Fruit fly (Drosophila melanogaster) whole organism, embryonic: ENCODE measurements around the gene HP1c.

Source experiments
- Asciz ChIP-seq: fragments of 200-800 bp; sonication (Bioruptor generic); optimal IDR thresholded peaks from 2 replicates; lab custom pipeline; 2017; ENCODE audit warnings: missing biosample characterization, mild to moderate bottlenecking, missing genetic modification characterization, missing genetic modification reagents
- Atf6 ChIP-seq: fragments of 200-800 bp; sonication (Bioruptor generic); IDR thresholded peaks from 2 replicates; pipeline ENCODE4 v1.3.6; 2022; ENCODE audit warnings: missing biosample characterization, missing genetic modification characterization
- Awh ChIP-seq: fragments of 200-800 bp; sonication (Bioruptor generic); IDR thresholded peaks from 2 replicates; pipeline ENCODE4, ENCODE4 v1.3.6; 2022; ENCODE audit warnings: missing biosample characterization, missing genetic modification characterization
- CG10267 ChIP-seq: fragments of 200-800 bp; sonication (Bioruptor generic); optimal IDR thresholded peaks from 2 replicates; lab custom pipeline; 2018; ENCODE audit warnings: missing biosample characterization, mild to moderate bottlenecking, missing genetic modification characterization, moderate library complexity
- CG10959 ChIP-seq: fragments of 200-800 bp; sonication (Bioruptor generic); IDR thresholded peaks from 2 replicates; pipeline ENCODE4 v1.3.6; 2022; ENCODE audit warnings: missing biosample characterization, missing genetic modification characterization
- CG12299 ChIP-seq: fragments of 200-800 bp; sonication (Bioruptor generic); optimal IDR thresholded peaks from 2 replicates; lab custom pipeline; 2018; ENCODE audit warnings: missing biosample characterization, mild to moderate bottlenecking, missing genetic modification characterization
- CG13775 ChIP-seq: fragments of 200-800 bp; sonication (Bioruptor generic); optimal IDR thresholded peaks from 3 replicates; lab custom pipeline; 2017; ENCODE audit warnings: missing biosample characterization, mild to moderate bottlenecking, missing genetic modification characterization
- CG14050 ChIP-seq: fragments of 200-800 bp; sonication (Bioruptor generic); IDR thresholded peaks from 3 replicates; pipeline ENCODE4 v1.3.6; 2022; ENCODE audit warnings: missing biosample characterization, missing genetic modification characterization
- CG14667 ChIP-seq: fragments of 200-800 bp; sonication (Bioruptor generic); IDR thresholded peaks from 2 replicates; pipeline ENCODE4 v1.3.6; 2022; ENCODE audit warnings: missing biosample characterization, missing genetic modification characterization
- CG15479 ChIP-seq: fragments of 200-800 bp; sonication (Bioruptor generic); optimal IDR thresholded peaks from 3 replicates; lab custom pipeline; 2019; ENCODE audit warnings: missing biosample characterization, mild to moderate bottlenecking, missing genetic modification characterization, moderate library complexity
- CG17385 ChIP-seq: fragments of 200-800 bp; sonication (Bioruptor generic); optimal IDR thresholded peaks from 3 replicates; lab custom pipeline; 2018; ENCODE audit warnings: missing biosample characterization, mild to moderate bottlenecking, missing genetic modification characterization
- CG17829 ChIP-seq: fragments of 200-800 bp; optimal IDR thresholded peaks from 2 replicates; lab custom pipeline; 2019; ENCODE audit warnings: missing biosample characterization, mild to moderate bottlenecking, missing genetic modification characterization, moderate library complexity
- CG17912 ChIP-seq: fragments of 200-800 bp; sonication (Bioruptor generic); optimal IDR thresholded peaks from 2 replicates; lab custom pipeline; 2018; ENCODE audit warnings: missing biosample characterization, mild to moderate bottlenecking, missing genetic modification characterization
- CG31441 ChIP-seq: fragments of 200-800 bp; sonication (Bioruptor generic); IDR thresholded peaks from 2 replicates; pipeline ENCODE4 v1.3.6; 2022; ENCODE audit warnings: missing biosample characterization, missing genetic modification characterization
- CG6175 ChIP-seq: fragments of 200-800 bp; sonication (Bioruptor generic); IDR thresholded peaks from 3 replicates; pipeline ENCODE4 v1.3.6; 2022; ENCODE audit warnings: missing biosample characterization, missing genetic modification characterization
- CG7987 ChIP-seq: fragments of 200-800 bp; sonication (Bioruptor generic); optimal IDR thresholded peaks from 2 replicates; lab custom pipeline; 2018; ENCODE audit warnings: missing biosample characterization, mild to moderate bottlenecking, missing genetic modification characterization, moderate library complexity
- CG9215 ChIP-seq: fragments of 200-800 bp; sonication (Bioruptor generic); IDR thresholded peaks from 2 replicates; pipeline ENCODE4 v1.3.6; 2022; ENCODE audit warnings: missing biosample characterization, missing genetic modification characterization
- CG9876 ChIP-seq: fragments of 200-800 bp; sonication (Bioruptor generic); optimal IDR thresholded peaks from 2 replicates; lab custom pipeline; 2016; ENCODE audit warnings: missing biosample characterization, missing genetic modification characterization
- CoRest ChIP-seq: fragments of 200-800 bp; sonication (Bioruptor generic); optimal IDR thresholded peaks from 3 replicates; lab custom pipeline; 2018; ENCODE audit warnings: missing biosample characterization, mild to moderate bottlenecking, missing genetic modification characterization, moderate library complexity
- Dll ChIP-seq: fragments of 200-800 bp; sonication (Bioruptor generic); IDR thresholded peaks from 4 replicates; pipeline ENCODE4 v1.3.6; 2022; ENCODE audit warnings: missing biosample characterization, missing genetic modification characterization; ENCODE audit not compliant: partially characterized antibody
- Elba2 ChIP-seq: fragments of 200-800 bp; sonication (Bioruptor generic); optimal IDR thresholded peaks from 3 replicates; lab custom pipeline; 2016; ENCODE audit warnings: missing biosample characterization, missing genetic modification characterization
- HLHmδ ChIP-seq: fragments of 200-800 bp; sonication (Bioruptor generic); optimal IDR thresholded peaks from 2 replicates; lab custom pipeline; 2018; ENCODE audit warnings: missing biosample characterization, mild to moderate bottlenecking, missing genetic modification characterization, moderate library complexity
- Hr51 ChIP-seq, 2 experiments: fragments of 200-800 bp; sonication (Bioruptor generic); optimal IDR thresholded peaks; 2 replicates in 1 of 2; 3 replicates in 1 of 2; lab custom pipeline; 2016 to 2018; ENCODE audit warnings: missing biosample characterization in 2 of 2, missing genetic modification characterization in 2 of 2, mild to moderate bottlenecking in 1 of 2, moderate library complexity in 1 of 2
- NK7.1 ChIP-seq: fragments of 200-800 bp; sonication (Bioruptor generic); optimal IDR thresholded peaks from 3 replicates; lab custom pipeline; 2016; ENCODE audit warnings: missing biosample characterization, missing genetic modification characterization
- Nf-YB ChIP-seq: fragments of 200-800 bp; sonication (Bioruptor generic); optimal IDR thresholded peaks from 3 replicates; lab custom pipeline; 2019; ENCODE audit warnings: missing biosample characterization, mild to moderate bottlenecking, missing genetic modification characterization, moderate library complexity
- PHDP ChIP-seq: fragments of 200-800 bp; sonication (Bioruptor generic); optimal IDR thresholded peaks from 3 replicates; lab custom pipeline; 2018; ENCODE audit warnings: missing biosample characterization, mild to moderate bottlenecking, missing genetic modification characterization, moderate library complexity
- Scr ChIP-seq: fragments of 200-800 bp; sonication (Bioruptor generic); IDR thresholded peaks from 2 replicates; pipeline ENCODE4 v1.3.6; 2022; ENCODE audit warnings: missing biosample characterization, missing genetic modification characterization; ENCODE audit not compliant: partially characterized antibody
- abd-A ChIP-seq: fragments of 200-800 bp; sonication (Bioruptor generic); optimal IDR thresholded peaks from 3 replicates; lab custom pipeline; 2019; ENCODE audit warnings: missing biosample characterization, mild to moderate bottlenecking, missing genetic modification characterization, moderate library complexity
- br ChIP-seq: fragments of >200 bp; optimal IDR thresholded peaks from 2 replicates; lab custom pipeline; 2017
- cwo ChIP-seq: fragments of 200-800 bp; sonication (Bioruptor generic); optimal IDR thresholded peaks from 3 replicates; lab custom pipeline; 2017; ENCODE audit warnings: missing biosample characterization, missing genetic modification characterization, mild to moderate bottlenecking, moderate library complexity, missing genetic modification reagents
- da ChIP-seq: fragments of 200-800 bp; sonication (Bioruptor generic); optimal IDR thresholded peaks from 2 replicates; lab custom pipeline; 2016; ENCODE audit warnings: missing biosample characterization, missing genetic modification characterization
- dysf ChIP-seq: fragments of 200-800 bp; sonication (Bioruptor generic); IDR thresholded peaks from 3 replicates; pipeline ENCODE4 v1.3.6; 2022; ENCODE audit warnings: missing biosample characterization, missing genetic modification characterization
- hbn ChIP-seq: fragments of 200-800 bp; sonication (Bioruptor generic); IDR thresholded peaks from 2 replicates; pipeline ENCODE4 v1.3.6; 2022; ENCODE audit warnings: missing biosample characterization, missing genetic modification characterization; ENCODE audit not compliant: partially characterized antibody
- nerfin-2 ChIP-seq: fragments of 200-800 bp; sonication (Bioruptor generic); IDR thresholded peaks from 2 replicates; pipeline ENCODE4 v1.3.6; 2022; ENCODE audit warnings: missing biosample characterization, missing genetic modification characterization; ENCODE audit not compliant: partially characterized antibody
- oc ChIP-seq: fragments of 200-800 bp; sonication (Bioruptor generic); optimal IDR thresholded peaks from 2 replicates; lab custom pipeline; 2018; ENCODE audit warnings: missing biosample characterization, mild to moderate bottlenecking, missing genetic modification characterization, moderate library complexity
- otp ChIP-seq: fragments of 200-800 bp; sonication (Bioruptor generic); IDR thresholded peaks from 3 replicates; pipeline ENCODE4, ENCODE4 v1.3.6; 2022; ENCODE audit warnings: missing biosample characterization, missing genetic modification characterization
- peb ChIP-seq: fragments of 200-800 bp; sonication (Bioruptor generic); IDR thresholded peaks from 2 replicates; pipeline ENCODE4 v1.3.6; 2022; ENCODE audit warnings: missing biosample characterization, missing genetic modification characterization
- sug ChIP-seq: fragments of 200-800 bp; optimal IDR thresholded peaks from 2 replicates; lab custom pipeline; 2019; ENCODE audit warnings: missing biosample characterization, mild to moderate bottlenecking, missing genetic modification characterization, moderate library complexity
- tna ChIP-seq: fragments of 200-800 bp; sonication (Bioruptor generic); IDR thresholded peaks from 2 replicates; pipeline ENCODE4 v1.3.6; 2022; ENCODE audit warnings: missing biosample characterization, missing genetic modification characterization; ENCODE audit not compliant: partially characterized antibody
- zf30C ChIP-seq: fragments of 200-800 bp; sonication (Bioruptor generic); optimal IDR thresholded peaks from 3 replicates; lab custom pipeline; 2018; ENCODE audit warnings: missing biosample characterization, mild to moderate bottlenecking, missing genetic modification characterization

HP1c gene

dm6 chr3R:22753600-22753894, 8.1 kb downstream of the HP1c start (continued):
- no peak for TF ChIP-seq CG10267 (tag; lab: Kevin White, UChicago)
- TF ChIP-seq CG14050 = no peak
- no peak for TF ChIP-seq CG17912 (GFP tag; lab: Kevin White, UChicago)
- TF ChIP-seq da = no peak
- TF ChIP-seq nerfin-2 = no peak
- no peak for TF ChIP-seq tna (GFP tag; lab: Robert Waterston, UW)
- TF ChIP-seq abd-A = peak; percentile 44
- peak; percentile 71 for TF ChIP-seq sug (tag; lab: Kevin White, UChicago)
- TF ChIP-seq Atf6 (GFP tag; lab: Robert Waterston, UW) = no peak
- TF ChIP-seq CG14667 (GFP tag; lab: Robert Waterston, UW) = no peak
- TF ChIP-seq CG13775 (GFP tag; lab: Kevin White, UChicago) = no peak
- no peak for TF ChIP-seq peb (GFP tag; lab: Robert Waterston, UW)
- TF ChIP-seq CG6175 = no peak
- TF ChIP-seq Scr (GFP tag; lab: Robert Waterston, UW) = no peak
- TF ChIP-seq CG10959 (GFP tag; lab: Robert Waterston, UW) = no peak
- TF ChIP-seq CoRest (tag; lab: Kevin White, UChicago) = no peak
- TF ChIP-seq CG17385 (GFP tag; lab: Kevin White, UChicago) = no peak
- TF ChIP-seq oc (tag; lab: Kevin White, UChicago) = no peak
- peak; percentile 50 for TF ChIP-seq HLHmδ
- no peak for TF ChIP-seq CG9876 (GFP tag; lab: Kevin White, UChicago)
- no peak for TF ChIP-seq Nf-YB (GFP tag; lab: Kevin White, UChicago)
- TF ChIP-seq CG31441 (GFP tag; lab: Robert Waterston, UW) = no peak
- no peak for TF ChIP-seq CG15479 (GFP tag; lab: Kevin White, UChicago)
- TF ChIP-seq hbn (GFP tag; lab: Robert Waterston, UW) = no peak
- TF ChIP-seq Awh = no peak
- no peak for TF ChIP-seq br
- no peak for TF ChIP-seq CG9215 (GFP tag; lab: Robert Waterston, UW)
- no peak for TF ChIP-seq otp (GFP tag; lab: Robert Waterston, UW)
- no peak for TF ChIP-seq Asciz (GFP tag; lab: Kevin White, UChicago)
- TF ChIP-seq cwo (GFP tag; lab: Kevin White, UChicago) = peak; percentile 53
- no peak for TF ChIP-seq CG12299
- TF ChIP-seq NK7.1 (GFP tag; lab: Kevin White, UChicago) = no peak
- TF ChIP-seq CG17829 (tag; lab: Kevin White, UChicago) = no peak
- no peak for TF ChIP-seq zf30C
- no peak for TF ChIP-seq Hr51 (GFP tag; optimal IDR thresholded peaks at IDR 0.05; lab: Kevin White, UChicago)
- TF ChIP-seq dysf = no peak
- peak; percentile 52 for TF ChIP-seq CG7987 (GFP tag; lab: Kevin White, UChicago)
- no peak for TF ChIP-seq Elba2 (GFP tag; lab: Kevin White, UChicago)
- no peak for TF ChIP-seq PHDP (tag; lab: Kevin White, UChicago)
- TF ChIP-seq Dll (GFP tag; lab: Robert Waterston, UW) = no peak
